Worm (Caenorhabditis elegans) whole organism, young adult: Measurements from ENCODE around the gene bli-1.

ENCODE experiments used
- B0035.1 ChIP-seq: sonication (generic microtip); optimal IDR thresholded peaks from 2 replicates; lab custom pipeline; 2016; ENCODE audit warnings: missing genetic modification characterization, mild to moderate bottlenecking, missing compliant biosample characterization, missing genotype, missing genetic modification reagents
- C17E4.6 ChIP-seq: fragments of 200-800 bp; sonication (Bioruptor generic); IDR thresholded peaks from 2 replicates; pipeline ENCODE4 v1.3.6; 2022; ENCODE audit warnings: missing genetic modification reagents, missing genetic modification characterization, missing compliant biosample characterization
- D2030.7 ChIP-seq: fragments of 200-800 bp; sonication (Bioruptor generic); IDR thresholded peaks from 2 replicates; pipeline ENCODE4 v1.3.6; 2022; ENCODE audit warnings: missing genetic modification reagents, missing genetic modification characterization, missing compliant biosample characterization
- F10E7.11 ChIP-seq: sonication (generic microtip); optimal IDR thresholded peaks from 2 replicates; lab custom pipeline; 2017; ENCODE audit warnings: mild to moderate bottlenecking, missing genetic modification characterization, moderate library complexity, missing compliant biosample characterization
- F22D6.2 ChIP-seq: sonication (generic microtip); optimal IDR thresholded peaks from 2 replicates; lab custom pipeline; 2016; ENCODE audit warnings: mild to moderate bottlenecking, missing genetic modification characterization, missing compliant biosample characterization
- F37B4.10 ChIP-seq: fragments of 200-800 bp; sonication (Bioruptor generic); IDR thresholded peaks from 2 replicates; pipeline ENCODE4 v1.3.6; 2022; ENCODE audit warnings: missing genetic modification characterization, missing compliant biosample characterization
- F49E8.2 ChIP-seq: sonication (generic microtip); optimal IDR thresholded peaks from 3 replicates; lab custom pipeline; 2017; ENCODE audit warnings: missing genetic modification characterization, mild to moderate bottlenecking, missing compliant biosample characterization, antibody characterized with exemption, moderate library complexity; ENCODE audit not compliant: insufficient read depth
- Y53G8AR.9 ChIP-seq: fragments of 200-800 bp; sonication (Bioruptor generic); conservative IDR thresholded peaks from 2 replicates; pipeline ENCODE4 v1.3.6; 2022; ENCODE audit warnings: missing genetic modification reagents, missing genetic modification characterization, missing compliant biosample characterization
- Y67H2A.10 ChIP-seq: fragments of 200-800 bp; sonication (Bioruptor generic); conservative IDR thresholded peaks from 2 replicates; pipeline ENCODE4 v1.3.6; 2022; ENCODE audit warnings: missing genetic modification reagents, missing genetic modification characterization, missing compliant biosample characterization
- ZK185.1 ChIP-seq: sonication (generic microtip); optimal IDR thresholded peaks from 2 replicates; lab custom pipeline; 2016; ENCODE audit warnings: mild to moderate bottlenecking, missing genetic modification characterization, missing compliant biosample characterization; ENCODE audit not compliant: poor library complexity, severe bottlenecking
- aptf-2 ChIP-seq: fragments of 200-800 bp; sonication (Bioruptor generic); conservative IDR thresholded peaks from 2 replicates; pipeline ENCODE4 v1.3.6; 2022; ENCODE audit warnings: missing genetic modification reagents, missing genetic modification characterization, missing compliant biosample characterization
- atf-7 ChIP-seq: sonication (generic microtip); optimal IDR thresholded peaks from 2 replicates; lab custom pipeline; 2017; ENCODE audit warnings: mild to moderate bottlenecking, missing genetic modification characterization, missing compliant biosample characterization
- bed-1 ChIP-seq: fragments of 200-800 bp; sonication (Bioruptor generic); IDR thresholded peaks from 2 replicates; pipeline ENCODE4 v1.3.6; 2022; ENCODE audit warnings: missing genetic modification reagents, missing genetic modification characterization, missing compliant biosample characterization
- cebp-2 ChIP-seq: fragments of 200-800 bp; sonication (Bioruptor generic); IDR thresholded peaks from 2 replicates; pipeline ENCODE4 v1.3.6; 2022; ENCODE audit warnings: missing genetic modification characterization, missing compliant biosample characterization
- ceh-100 ChIP-seq: fragments of 200-800 bp; sonication (Bioruptor generic); IDR thresholded peaks from 2 replicates; pipeline ENCODE4 v1.3.6; 2022; ENCODE audit warnings: missing genetic modification reagents, missing genetic modification characterization, missing compliant biosample characterization
- die-1 ChIP-seq: sonication (generic microtip); optimal IDR thresholded peaks from 2 replicates; lab custom pipeline; 2016; ENCODE audit warnings: missing genotype, mild to moderate bottlenecking, missing genetic modification characterization, missing compliant biosample characterization
- efl-1 ChIP-seq: fragments of 150-350 bp; optimal IDR thresholded peaks from 2 replicates; lab custom pipeline; 2014; ENCODE audit warnings: missing biosample characterization, missing genetic modification reagents, missing genetic modification characterization
- gei-17 ChIP-seq: fragments of 200-800 bp; sonication (Bioruptor generic); optimal IDR thresholded peaks from 2 replicates; lab custom pipeline; 2018; ENCODE audit warnings: mild to moderate bottlenecking, missing genetic modification characterization, missing compliant biosample characterization
- hmg-1.2 ChIP-seq: fragments of 200-800 bp; sonication (Bioruptor generic); IDR thresholded peaks from 2 replicates; pipeline ENCODE4 v1.3.6; 2022; ENCODE audit warnings: missing genetic modification reagents, missing genetic modification characterization, missing compliant biosample characterization
- hmg-20 ChIP-seq: fragments of 200-800 bp; sonication (Bioruptor generic); IDR thresholded peaks from 2 replicates; pipeline ENCODE4 v1.3.6; 2022; ENCODE audit warnings: missing genetic modification reagents, missing genetic modification characterization, missing compliant biosample characterization
- lin-26 ChIP-seq: fragments of 200-800 bp; sonication (Bioruptor generic); IDR thresholded peaks from 2 replicates; pipeline ENCODE4 v1.3.6; 2022; ENCODE audit warnings: missing genetic modification reagents, missing genetic modification characterization, missing compliant biosample characterization
- lin-54 ChIP-seq: fragments of 200-800 bp; sonication (Bioruptor generic); optimal IDR thresholded peaks from 2 replicates; lab custom pipeline; 2018; ENCODE audit warnings: mild to moderate bottlenecking, missing genetic modification characterization, missing compliant biosample characterization
- madf-10 ChIP-seq: sonication (generic microtip); optimal IDR thresholded peaks from 2 replicates; lab custom pipeline; 2016; ENCODE audit warnings: mild to moderate bottlenecking, missing genetic modification characterization, missing compliant biosample characterization
- mel-28 ChIP-seq: sonication (generic microtip); optimal IDR thresholded peaks from 2 replicates; lab custom pipeline; 2016; ENCODE audit warnings: borderline replicate concordance, mild to moderate bottlenecking, missing genetic modification characterization, missing compliant biosample characterization
- mes-4 ChIP-seq: sonication (generic microtip); optimal IDR thresholded peaks from 2 replicates; lab custom pipeline; 2016; ENCODE audit warnings: missing genotype, missing genetic modification characterization, missing compliant biosample characterization
- mxl-1 ChIP-seq: sonication (generic microtip); optimal IDR thresholded peaks from 2 replicates; lab custom pipeline; 2016; ENCODE audit warnings: missing genetic modification characterization, missing compliant biosample characterization
- nhr-179 ChIP-seq: sonication (generic microtip); optimal IDR thresholded peaks from 2 replicates; lab custom pipeline; 2016; ENCODE audit warnings: mild to moderate bottlenecking, missing genetic modification characterization, missing compliant biosample characterization
- nhr-90 ChIP-seq: sonication (generic microtip); optimal IDR thresholded peaks from 2 replicates; lab custom pipeline; 2016; ENCODE audit warnings: missing genotype, mild to moderate bottlenecking, missing genetic modification characterization, missing compliant biosample characterization
- repo-1 ChIP-seq: sonication (generic microtip); optimal IDR thresholded peaks from 2 replicates; lab custom pipeline; 2017; ENCODE audit warnings: mild to moderate bottlenecking, missing genetic modification characterization, missing compliant biosample characterization
- sdz-38 ChIP-seq: sonication (generic microtip); optimal IDR thresholded peaks from 2 replicates; lab custom pipeline; 2016; ENCODE audit warnings: missing genotype, missing genetic modification characterization, missing compliant biosample characterization
- snpc-1.3 ChIP-seq: sonication (generic microtip); optimal IDR thresholded peaks from 2 replicates; lab custom pipeline; 2017; ENCODE audit warnings: missing genetic modification characterization, mild to moderate bottlenecking, missing compliant biosample characterization, antibody characterized with exemption, moderate library complexity, missing genotype, missing genetic modification reagents; ENCODE audit not compliant: insufficient read depth
- sptf-2 ChIP-seq: fragments of 200-800 bp; sonication (Bioruptor generic); optimal IDR thresholded peaks from 2 replicates; lab custom pipeline; 2018; ENCODE audit warnings: mild to moderate bottlenecking, missing genetic modification characterization, missing compliant biosample characterization
- unc-62 ChIP-seq: fragments of 150-350 bp; optimal IDR thresholded peaks from 2 replicates; lab custom pipeline; 2014; ENCODE audit warnings: missing biosample characterization, missing genetic modification reagents, missing genetic modification characterization
- ztf-22 ChIP-seq: fragments of 200-800 bp; sonication (Bioruptor generic); optimal IDR thresholded peaks from 2 replicates; lab custom pipeline; 2018; ENCODE audit warnings: mild to moderate bottlenecking, missing genetic modification characterization, moderate library complexity, missing compliant biosample characterization
- ztf-26 ChIP-seq: sonication (generic microtip); optimal IDR thresholded peaks from 2 replicates; lab custom pipeline; 2017; ENCODE audit warnings: missing genetic modification characterization, missing compliant biosample characterization
- ztf-28 ChIP-seq: fragments of 200-800 bp; sonication (Bioruptor generic); IDR thresholded peaks from 2 replicates; pipeline ENCODE4 v1.3.6; 2022; ENCODE audit warnings: missing genetic modification reagents, missing genetic modification characterization, missing compliant biosample characterization

bli-1 gene

DNA sequence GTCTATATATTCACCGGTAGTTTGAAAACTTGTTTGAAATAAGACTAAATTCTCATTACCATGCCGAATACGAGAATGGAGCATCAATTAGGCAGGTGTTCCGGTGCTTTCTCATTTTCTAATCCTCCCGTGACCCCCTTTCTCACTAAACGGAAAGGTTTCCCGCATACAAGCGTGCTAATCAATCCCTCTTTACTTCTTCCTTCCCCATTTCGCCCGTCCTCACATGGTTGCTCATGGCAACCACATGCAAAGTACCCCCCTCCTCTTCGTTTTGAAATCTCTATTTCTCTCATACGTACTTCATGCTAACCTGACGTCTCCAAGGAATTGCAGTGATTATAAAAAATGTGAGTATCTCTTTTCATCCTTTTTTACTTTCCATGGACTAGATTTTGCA is 11.2 kb downstream of the bli-1 start, which contains the start of gene mks-5:
Gene mks-5, plus strand, starts transcription at position 301 of the 400 bp plus-strand sequence.
- TF ChIP-seq C17E4.6 (GFP tag; lab: Robert Waterston, UW): no peak
- TF ChIP-seq unc-62: no peak
- TF ChIP-seq snpc-1.3 (tag; lab: Kevin White, UChicago): no peak
- no peak for TF ChIP-seq ztf-26
- no peak for TF ChIP-seq nhr-179 (tag; lab: Kevin White, UChicago)
- no peak for TF ChIP-seq nhr-90 (tag; lab: Kevin White, UChicago)
- no peak for TF ChIP-seq sdz-38 (tag; lab: Kevin White, UChicago)
- no peak for TF ChIP-seq Y67H2A.10 (GFP tag; lab: Robert Waterston, UW)
- no peak for TF ChIP-seq die-1 (tag; lab: Kevin White, UChicago)
- TF ChIP-seq D2030.7 (GFP tag; lab: Robert Waterston, UW): no peak
- TF ChIP-seq lin-26 (GFP tag; lab: Robert Waterston, UW): no peak
- no peak for TF ChIP-seq hmg-20
- no peak for TF ChIP-seq atf-7 (tag; lab: Kevin White, UChicago)
- no peak for TF ChIP-seq madf-10 (tag; lab: Kevin White, UChicago)
- no peak for TF ChIP-seq repo-1 (tag; lab: Kevin White, UChicago)

ce11 chrII:10723069-10723468 is 14.3 kb downstream of the bli-1 start, which contains the start of gene C09G5.14:
C09G5.14 (minus strand) TSS chrII:10723169.
- no peak for TF ChIP-seq ztf-22 (GFP tag; lab: Kevin White, UChicago)
- TF ChIP-seq lin-54 (GFP tag; lab: Kevin White, UChicago): no peak
- no peak for TF ChIP-seq hmg-1.2 (GFP tag; lab: Robert Waterston, UW)
- TF ChIP-seq F22D6.2 (tag; lab: Kevin White, UChicago): no peak
- no peak for TF ChIP-seq C17E4.6 (GFP tag; lab: Robert Waterston, UW)
- no peak for TF ChIP-seq ztf-28 (GFP tag; lab: Robert Waterston, UW)
- no peak for TF ChIP-seq efl-1
- TF ChIP-seq gei-17: no peak
- TF ChIP-seq F49E8.2 (tag; lab: Kevin White, UChicago): no peak
- TF ChIP-seq bed-1 (GFP tag; lab: Robert Waterston, UW): no peak
- no peak for TF ChIP-seq ZK185.1
- TF ChIP-seq sptf-2 (GFP tag; lab: Kevin White, UChicago): no peak
- no peak for TF ChIP-seq Y53G8AR.9
- no peak for TF ChIP-seq mes-4 (tag; lab: Kevin White, UChicago)
- no peak for TF ChIP-seq mel-28
- TF ChIP-seq atf-7 (tag; lab: Kevin White, UChicago): no peak
- no peak for TF ChIP-seq F10E7.11

ce11 chrII:10730702-10731101 is 21.9 kb downstream of the bli-1 start:
- TF ChIP-seq aptf-2 (GFP tag; lab: Robert Waterston, UW): no peak
- no peak for TF ChIP-seq ceh-100 (GFP tag; lab: Robert Waterston, UW)

ce11 chrII:10731552-10731951 is 22.8 kb downstream of the bli-1 start, which contains the start of gene glb-12:
glb-12 (minus strand) TSS chrII:10731652.
- TF ChIP-seq mxl-1 (no peak), B0035.1 (no peak), cebp-2 (GFP tag; lab: Robert Waterston, UW) (no peak), F37B4.10 (no peak)
- TF ChIP-seq, all 124 proteins: peak for 0
